Worm (Caenorhabditis elegans) whole organism, late embryonic: ENCODE results near the gene srh-87.
"Not testable (repeated sequence)": the region's sequence is repeated elsewhere in the genome, so short reads cannot be mapped to it uniquely, and the experiment has no call there.

Experiments used
- C38D4.7 ChIP-seq: fragments of 200-800 bp; sonication (Bioruptor generic); optimal IDR thresholded peaks from 2 replicates; lab custom pipeline; 2018; ENCODE audit warnings: mild to moderate bottlenecking, missing genetic modification characterization, moderate library complexity, missing compliant biosample characterization
- K09A11.1 ChIP-seq: sonication (generic microtip); optimal IDR thresholded peaks from 2 replicates; lab custom pipeline; 2017; ENCODE audit warnings: antibody characterized with exemption, mild to moderate bottlenecking, missing genetic modification characterization, missing compliant biosample characterization; ENCODE audit not compliant: insufficient read depth
- ahr-1 ChIP-seq: sonication (generic microtip); optimal IDR thresholded peaks from 2 replicates; lab custom pipeline; 2016; ENCODE audit warnings: missing genetic modification characterization, missing compliant biosample characterization
- ceh-18 ChIP-seq: sonication (generic microtip); optimal IDR thresholded peaks from 2 replicates; lab custom pipeline; 2016; ENCODE audit warnings: missing genetic modification characterization, missing compliant biosample characterization
- ceh-19 ChIP-seq: fragments of 200-800 bp; sonication (Bioruptor generic); optimal IDR thresholded peaks from 2 replicates; lab custom pipeline; 2018; ENCODE audit warnings: mild to moderate bottlenecking, missing genetic modification characterization, missing compliant biosample characterization
- ceh-24 ChIP-seq: sonication (generic microtip); optimal IDR thresholded peaks from 2 replicates; lab custom pipeline; 2016; ENCODE audit warnings: mild to moderate bottlenecking, missing genetic modification characterization, missing compliant biosample characterization
- ceh-31 ChIP-seq: sonication (generic microtip); optimal IDR thresholded peaks from 2 replicates; lab custom pipeline; 2016; ENCODE audit warnings: missing genetic modification characterization, missing compliant biosample characterization
- ceh-34 ChIP-seq: sonication (generic microtip); optimal IDR thresholded peaks from 2 replicates; lab custom pipeline; 2016; ENCODE audit warnings: mild to moderate bottlenecking, missing genetic modification characterization, missing compliant biosample characterization
- ceh-48 ChIP-seq: sonication (generic microtip); optimal IDR thresholded peaks from 2 replicates; lab custom pipeline; 2016; ENCODE audit warnings: missing genetic modification characterization, inconsistent platforms, missing compliant biosample characterization
- ceh-6 ChIP-seq: fragments of 200-800 bp; sonication (Bioruptor generic); optimal IDR thresholded peaks from 2 replicates; lab custom pipeline; 2018; ENCODE audit warnings: mild to moderate bottlenecking, missing genetic modification characterization, missing compliant biosample characterization
- ceh-9 ChIP-seq: sonication (generic microtip); optimal IDR thresholded peaks from 2 replicates; lab custom pipeline; 2016; ENCODE audit warnings: mild to moderate bottlenecking, missing genetic modification characterization, inconsistent platforms, missing compliant biosample characterization
- dve-1 ChIP-seq: sonication (generic microtip); optimal IDR thresholded peaks from 2 replicates; lab custom pipeline; 2017; ENCODE audit warnings: antibody characterized with exemption, mild to moderate bottlenecking, missing genetic modification characterization, missing compliant biosample characterization
- gmeb-2 ChIP-seq: sonication (generic microtip); optimal IDR thresholded peaks from 2 replicates; lab custom pipeline; 2016; ENCODE audit warnings: missing genetic modification characterization, inconsistent platforms, missing compliant biosample characterization
- hlh-13 ChIP-seq: fragments of 200-800 bp; sonication (Bioruptor generic); optimal IDR thresholded peaks from 2 replicates; lab custom pipeline; 2018; ENCODE audit warnings: mild to moderate bottlenecking, missing genetic modification characterization, missing compliant biosample characterization
- lin-11 ChIP-seq: fragments of 200-800 bp; sonication (Bioruptor generic); optimal IDR thresholded peaks from 2 replicates; lab custom pipeline; 2018; ENCODE audit warnings: mild to moderate bottlenecking, missing genetic modification characterization, missing compliant biosample characterization
- madf-2 ChIP-seq: sonication (generic microtip); optimal IDR thresholded peaks from 2 replicates; lab custom pipeline; 2017; ENCODE audit warnings: missing genetic modification characterization, missing compliant biosample characterization
- nfya-1 ChIP-seq: sonication (generic microtip); optimal IDR thresholded peaks from 2 replicates; lab custom pipeline; 2017; ENCODE audit warnings: missing genetic modification characterization, mild to moderate bottlenecking, missing compliant biosample characterization, antibody characterized with exemption, moderate library complexity
- nhr-11 ChIP-seq: fragments of 150-350 bp; optimal IDR thresholded peaks from 2 replicates; lab custom pipeline; 2014; ENCODE audit warnings: missing biosample characterization, missing genetic modification characterization
- pax-1 ChIP-seq: fragments of 150-350 bp; optimal IDR thresholded peaks from 2 replicates; lab custom pipeline; 2014; ENCODE audit warnings: missing biosample characterization, missing genetic modification characterization
- pha-2 ChIP-seq: sonication (generic microtip); optimal IDR thresholded peaks from 2 replicates; lab custom pipeline; 2017; ENCODE audit warnings: mild to moderate bottlenecking, missing genetic modification characterization, missing compliant biosample characterization
- pqm-1 ChIP-seq: sonication (generic microtip); optimal IDR thresholded peaks from 2 replicates; lab custom pipeline; 2016; ENCODE audit warnings: missing genetic modification characterization, missing compliant biosample characterization
- sdc-2 ChIP-seq: sonication (generic microtip); optimal IDR thresholded peaks from 2 replicates; lab custom pipeline; 2016; ENCODE audit warnings: missing genotype, missing genetic modification characterization, missing compliant biosample characterization
- sox-2 ChIP-seq: fragments of 200-800 bp; sonication (Bioruptor generic); IDR thresholded peaks from 2 replicates; pipeline ENCODE4 v1.3.6; 2022; ENCODE audit warnings: missing genetic modification reagents, missing genetic modification characterization, missing compliant biosample characterization
- syd-9 ChIP-seq: sonication (generic microtip); optimal IDR thresholded peaks from 2 replicates; lab custom pipeline; 2016; ENCODE audit warnings: mild to moderate bottlenecking, missing genetic modification characterization, moderate library complexity, missing compliant biosample characterization
- tbx-2 ChIP-seq: sonication (generic microtip); optimal IDR thresholded peaks from 2 replicates; lab custom pipeline; 2016; ENCODE audit warnings: missing genetic modification characterization, missing compliant biosample characterization
- tbx-7 ChIP-seq: sonication (generic microtip); optimal IDR thresholded peaks from 2 replicates; lab custom pipeline; 2016; ENCODE audit warnings: missing genotype, missing genetic modification characterization, missing compliant biosample characterization
- unc-3 ChIP-seq, 2 experiments: fragments of 200-800 bp in 1 of 2; sonication (Bioruptor generic) in 1 of 2; sonication (generic microtip) in 1 of 2; conservative IDR thresholded peaks in 1 of 2; optimal IDR thresholded peaks in 1 of 2; 2 replicates each; pipeline versions ENCODE4 v1.3.6 to Lab custom; 2016 to 2022; ENCODE audit warnings: missing compliant biosample characterization in 2 of 2, missing genetic modification characterization in 2 of 2, missing genetic modification reagents in 1 of 2
- unc-55 ChIP-seq: sonication (generic microtip); optimal IDR thresholded peaks from 2 replicates; lab custom pipeline; 2017; ENCODE audit warnings: missing biosample characterization, missing genetic modification reagents, missing genetic modification characterization
- unc-86 ChIP-seq: sonication (generic microtip); optimal IDR thresholded peaks from 2 replicates; lab custom pipeline; 2016; ENCODE audit warnings: missing genetic modification characterization, missing compliant biosample characterization

Gene srh-87

ce11 chrV:2971307-2971999, 26.0 kb upstream of the srh-87 start, which contains the start of gene srw-129:
srw-129 (plus strand) TSS chrV:2971949.
- no peak for TF ChIP-seq tbx-2 (tag; lab: Kevin White, UChicago)
- no peak for TF ChIP-seq madf-2 (tag; lab: Kevin White, UChicago)
- TF ChIP-seq lin-11 (tag; lab: Kevin White, UChicago), result no peak
- TF ChIP-seq ceh-6 (GFP tag; lab: Kevin White, UChicago), result no peak
- TF ChIP-seq unc-3 (GFP tag; conservative IDR thresholded peaks at IDR 0.05; lab: Robert Waterston, UW), result no peak
- TF ChIP-seq unc-3 (tag; optimal IDR thresholded peaks at IDR 0.05; lab: Kevin White, UChicago), result no peak
- no peak for TF ChIP-seq pqm-1 (tag; lab: Kevin White, UChicago)
- no peak for TF ChIP-seq C38D4.7 (GFP tag; lab: Kevin White, UChicago)
- TF ChIP-seq nhr-11 (tag; lab: Kevin White, UChicago), result no peak
- TF ChIP-seq gmeb-2 (tag; lab: Kevin White, UChicago), result no peak
- TF ChIP-seq unc-86 (tag; lab: Kevin White, UChicago), result no peak
- TF ChIP-seq, all 69 proteins: peak for 0

ce11 chrV:2964786-2965185, 19.3 kb upstream of the srh-87 start, which contains the start of gene srh-88:
srh-88 (minus strand) TSS chrV:2964886.
- TF ChIP-seq pax-1 (tag; lab: Kevin White, UChicago) (no peak), sdc-2 (tag; lab: Kevin White, UChicago) (no peak), C38D4.7 (GFP tag; lab: Kevin White, UChicago) (no peak), syd-9 (no peak), K09A11.1 (tag; lab: Kevin White, UChicago) (no peak), ceh-18 (tag; lab: Kevin White, UChicago) (no peak), unc-55 (GFP tag; lab: Kevin White, UChicago) (no peak)

- TF ChIP-seq ceh-19 (GFP tag; lab: Kevin White, UChicago) (no peak), pha-2 (no peak), ceh-24 (no peak), pqm-1 (tag; lab: Kevin White, UChicago) (no peak), sox-2 (no peak), ceh-31 (tag; lab: Kevin White, UChicago) (no peak), ceh-34 (tag; lab: Kevin White, UChicago) (no peak)
These were observed 17.5 kb upstream of the srh-87 start, which contains the start of gene srw-138 for ce11 chrV:2962960-2963359. srw-138 (minus strand) TSS chrV:2963060.

- TF ChIP-seq pha-2 (no peak), dve-1 (tag; lab: Kevin White, UChicago) (no peak), pax-1 (tag; lab: Kevin White, UChicago) (no peak)
- TF ChIP-seq, all 69 proteins: peak for 0
These were observed 15.4 kb upstream of the srh-87 start, which contains the start of gene srw-144 for ce11 chrV:2960894-2961293. srw-144 (minus strand) TSS chrV:2960994.

ce11 chrV:2958202-2958601, 12.7 kb upstream of the srh-87 start, which contains the start of gene srw-142:
srw-142 (minus strand) TSS chrV:2958302.
- no peak for TF ChIP-seq nfya-1 (tag; lab: Kevin White, UChicago)
- TF ChIP-seq tbx-7 (tag; lab: Kevin White, UChicago), result no peak
- no peak for TF ChIP-seq ahr-1 (tag; lab: Kevin White, UChicago)
- no peak for TF ChIP-seq pax-1 (tag; lab: Kevin White, UChicago)
- TF ChIP-seq C38D4.7 (GFP tag; lab: Kevin White, UChicago), result no peak
- TF ChIP-seq hlh-13 (GFP tag; lab: Kevin White, UChicago), result no peak
- no peak for TF ChIP-seq ceh-48

- not testable (repeated sequence) for TF ChIP-seq ceh-9 (tag; lab: Kevin White, UChicago); unc-3 (GFP tag; conservative IDR thresholded peaks at IDR 0.05; lab: Robert Waterston, UW); unc-3 (tag; optimal IDR thresholded peaks at IDR 0.05; lab: Kevin White, UChicago); sdc-2 (tag; lab: Kevin White, UChicago)
These were observed 9.8 kb upstream of the srh-87 start, which contains the start of gene srh-248 for ce11 chrV:2955342-2955741. srh-248 (minus strand) TSS chrV:2955442.
